In the genomic region with DNA sequence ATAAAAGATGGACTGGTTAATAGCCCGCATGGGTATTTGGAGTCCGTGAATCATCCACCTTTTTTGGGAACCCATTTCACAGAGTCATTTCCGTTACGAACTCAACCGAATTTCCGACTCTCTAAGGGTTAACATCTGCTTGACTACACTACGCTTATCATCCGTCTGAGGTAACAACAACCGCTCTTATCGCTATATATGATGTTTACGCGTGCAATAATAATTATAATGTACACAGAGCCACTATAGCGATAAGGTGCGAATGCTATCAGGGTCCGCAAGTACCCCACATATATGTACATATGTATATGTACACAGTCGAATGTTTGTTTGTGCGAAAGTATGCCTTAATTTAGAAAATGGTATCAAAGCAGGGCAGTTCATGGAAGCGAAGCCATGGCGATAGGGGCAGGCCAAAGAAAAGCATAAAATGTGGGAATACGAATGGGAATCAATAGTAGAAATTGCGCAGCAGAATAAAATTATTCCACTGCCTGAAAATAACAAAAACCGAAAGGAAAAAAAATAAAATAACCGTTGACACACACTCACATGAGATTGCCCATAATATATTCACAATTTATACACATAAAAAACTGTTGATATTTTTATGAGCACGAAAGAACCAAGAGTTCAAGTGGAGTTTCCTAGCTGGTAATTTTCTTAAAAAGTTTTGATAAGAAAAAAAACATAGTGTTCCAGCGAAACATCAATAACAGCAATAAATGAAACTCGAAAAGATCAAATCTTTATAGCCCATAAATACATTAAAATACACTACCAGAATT, we compare ENCODE assay signal across 1 fruit fly cellular context.
TF ChIP-seq lines count a peak whose summit lies in the region.

No protein-coding gene starts in this region.

TF ChIP-seq in whole organism, embryonic, 481 proteins besides CTCF, POLR2A, EP300 and RAD21 (continued from another document and continues in another):
- peak; percentile 74 for TF ChIP-seq da (GFP tag; optimal IDR thresholded peaks at IDR 0.05; lab: Kevin White, UChicago)
- TF ChIP-seq CG4282 (GFP tag; optimal IDR thresholded peaks at IDR 0.05; lab: Kevin White, UChicago), result peak; percentile 73
- peak; percentile 86 for TF ChIP-seq gsb-n (tag; optimal IDR thresholded peaks at IDR 0.05; lab: Kevin White, UChicago)
- peak; percentile 68 for TF ChIP-seq gcm2 (GFP tag; optimal IDR thresholded peaks at IDR 0.05; lab: Kevin White, UChicago)
- 0 out of 3 replicates have a peak, but pooled peaks have one; percentile 7 for TF ChIP-seq CG6175 (GFP tag; IDR thresholded peaks at IDR 0.05; lab: Robert Waterston, UW)
- peak; percentile 38 for TF ChIP-seq jumu (GFP tag; optimal IDR thresholded peaks at IDR 0.05; lab: Kevin White, UChicago)
- TF ChIP-seq Dp (GFP tag; optimal IDR thresholded peaks at IDR 0.05; lab: Kevin White, UChicago), result peak; percentile 1
- TF ChIP-seq CG34376 (GFP tag; optimal IDR thresholded peaks at IDR 0.05; lab: Kevin White, UChicago), result peak; percentile 99
- TF ChIP-seq Neu2 (GFP tag; optimal IDR thresholded peaks at IDR 0.05; lab: Kevin White, UChicago; ENCODE audit: borderline replicate concordance), result no peak
- TF ChIP-seq Dip2 (GFP tag; IDR thresholded peaks at IDR 0.05; lab: Robert Waterston, UW), result no peak
- no peak for TF ChIP-seq CG11504 (tag; optimal IDR thresholded peaks at IDR 0.05; lab: Kevin White, UChicago)
- TF ChIP-seq danr (GFP tag; IDR thresholded peaks at IDR 0.05; lab: Robert Waterston, UW), result peak; percentile 48; the same call in 1 of the 2 replicates
- TF ChIP-seq Hmr (GFP tag; optimal IDR thresholded peaks at IDR 0.05; lab: Kevin White, UChicago), result peak; percentile 94
- peak in 1 of 2 experiments; percentile 53 for TF ChIP-seq Hr78 (GFP tag; optimal IDR thresholded peaks at IDR 0.05; lab: Kevin White, UChicago)
- TF ChIP-seq Camta (GFP tag; optimal IDR thresholded peaks at IDR 0.05; lab: Kevin White, UChicago), result peak; percentile 71
- TF ChIP-seq ftz-f1 (GFP tag; optimal IDR thresholded peaks at IDR 0.05; lab: Kevin White, UChicago), result no peak
- TF ChIP-seq CG8089 (GFP tag; optimal IDR thresholded peaks at IDR 0.05; lab: Kevin White, UChicago), result peak; percentile 83
- peak; percentile 94 for TF ChIP-seq gcm (GFP tag; optimal IDR thresholded peaks at IDR 0.05; lab: Kevin White, UChicago)
- peak; percentile 92 for TF ChIP-seq sens (GFP tag; lab: Kevin White, UChicago)
- peak; percentile 61; the same call in 1 of the 2 replicates for TF ChIP-seq CG1024 (GFP tag; IDR thresholded peaks at IDR 0.05; lab: Robert Waterston, UW)
- no peak for TF ChIP-seq vnd (GFP tag; IDR thresholded peaks at IDR 0.05; lab: Robert Waterston, UW; ENCODE audit: partially characterized antibody)
- no peak for TF ChIP-seq CG1832 (GFP tag; optimal IDR thresholded peaks at IDR 0.05; lab: Kevin White, UChicago)
- TF ChIP-seq crp (GFP tag; optimal IDR thresholded peaks at IDR 0.05; lab: Kevin White, UChicago), result peak in 1 of 2 experiments; percentile 46
- peak; percentile 47 for TF ChIP-seq ind (GFP tag; optimal IDR thresholded peaks at IDR 0.05; lab: Kevin White, UChicago)
- TF ChIP-seq dati (GFP tag; IDR thresholded peaks at IDR 0.05; lab: Robert Waterston, UW), result peak; percentile 57; the same call in 1 of the 2 replicates
- TF ChIP-seq ATbp (GFP tag; optimal IDR thresholded peaks at IDR 0.05; lab: Kevin White, UChicago), result peak; percentile 98
- peak; percentile 73 for TF ChIP-seq scrt (GFP tag; optimal IDR thresholded peaks at IDR 0.05; lab: Kevin White, UChicago)
- TF ChIP-seq unpg (GFP tag; optimal IDR thresholded peaks at IDR 0.05; lab: Kevin White, UChicago), result peak; percentile 83
- TF ChIP-seq h (optimal IDR thresholded peaks at IDR 0.05; lab: Kevin White, UChicago), result no peak
- TF ChIP-seq Drgx (GFP tag; IDR thresholded peaks at IDR 0.05; lab: Robert Waterston, UW), result peak; percentile 76
- TF ChIP-seq MTF-1 (GFP tag; optimal IDR thresholded peaks at IDR 0.05; lab: Kevin White, UChicago; ENCODE audit: borderline replicate concordance), result peak; percentile 97
- no peak for TF ChIP-seq Oaz (GFP tag; IDR thresholded peaks at IDR 0.05; lab: Robert Waterston, UW)
- peak; percentile 8; the same call in 1 of the 3 replicates for TF ChIP-seq CG11093 (GFP tag; IDR thresholded peaks at IDR 0.05; lab: Robert Waterston, UW)
- peak; percentile 63; the same call in 1 of the 3 replicates for TF ChIP-seq z (GFP tag; IDR thresholded peaks at IDR 0.05; lab: Robert Waterston, UW)
- TF ChIP-seq tin (GFP tag; optimal IDR thresholded peaks at IDR 0.05; lab: Kevin White, UChicago), result no peak
- TF ChIP-seq CG13287 (GFP tag; IDR thresholded peaks at IDR 0.05; lab: Robert Waterston, UW; ENCODE audit: partially characterized antibody), result no peak; the same call in 1 of the 2 replicates
- peak; percentile 79 for TF ChIP-seq NfI (GFP tag; optimal IDR thresholded peaks at IDR 0.05; lab: Kevin White, UChicago)
- peak; percentile 36 for TF ChIP-seq pb (GFP tag; optimal IDR thresholded peaks at IDR 0.05; lab: Kevin White, UChicago)
- no peak for TF ChIP-seq gfzf (GFP tag; optimal IDR thresholded peaks at IDR 0.05; lab: Kevin White, UChicago)
- peak; percentile 79 for TF ChIP-seq lbe (GFP tag; optimal IDR thresholded peaks at IDR 0.05; lab: Kevin White, UChicago)
- no peak for TF ChIP-seq sc (optimal IDR thresholded peaks at IDR 0.05; lab: Kevin White, UChicago)
- peak; percentile 84 for TF ChIP-seq sc (GFP tag; optimal IDR thresholded peaks at IDR 0.05; lab: Kevin White, UChicago)
- peak; percentile 87 for TF ChIP-seq CG4854 (GFP tag; optimal IDR thresholded peaks at IDR 0.05; lab: Kevin White, UChicago)
- peak; percentile 27; the same call in 1 of the 2 replicates for TF ChIP-seq ap (GFP tag; IDR thresholded peaks at IDR 0.05; lab: Robert Waterston, UW)
- TF ChIP-seq CG10565 (GFP tag; optimal IDR thresholded peaks at IDR 0.05; lab: Kevin White, UChicago), result no peak
- TF ChIP-seq CG11723 (GFP tag; optimal IDR thresholded peaks at IDR 0.05; lab: Kevin White, UChicago), result peak; percentile 88
- TF ChIP-seq CG31224 (GFP tag; IDR thresholded peaks at IDR 0.05; lab: Robert Waterston, UW), result peak; percentile 64
- peak; percentile 75 for TF ChIP-seq Sox100B (GFP tag; optimal IDR thresholded peaks at IDR 0.05; lab: Kevin White, UChicago)
- no peak for TF ChIP-seq lov (optimal IDR thresholded peaks at IDR 0.05; lab: Kevin White, UChicago)
- peak; percentile 89; the same call in 2 of the 3 replicates for TF ChIP-seq lov (GFP tag; IDR thresholded peaks at IDR 0.05; lab: Robert Waterston, UW)
- TF ChIP-seq Ets65A (GFP tag; lab: Kevin White, UChicago), result peak; percentile 74
- TF ChIP-seq Lhr (GFP tag; optimal IDR thresholded peaks at IDR 0.05; lab: Kevin White, UChicago), result peak; percentile 81
- no peak for TF ChIP-seq CkIIα-i1 (GFP tag; IDR thresholded peaks at IDR 0.05; lab: Robert Waterston, UW)
- peak; percentile 30; the same call in 1 of the 2 replicates for TF ChIP-seq CG11085 (GFP tag; IDR thresholded peaks at IDR 0.05; lab: Robert Waterston, UW)
- peak; percentile 88 for TF ChIP-seq CG15479 (GFP tag; optimal IDR thresholded peaks at IDR 0.05; lab: Kevin White, UChicago)
- TF ChIP-seq CG7987 (GFP tag; optimal IDR thresholded peaks at IDR 0.05; lab: Kevin White, UChicago), result peak; percentile 99
- no peak for TF ChIP-seq pita (GFP tag; optimal IDR thresholded peaks at IDR 0.05; lab: Kevin White, UChicago)
- peak; percentile 73 for TF ChIP-seq CG6683 (GFP tag; optimal IDR thresholded peaks at IDR 0.05; lab: Kevin White, UChicago)
- TF ChIP-seq NC2α (GFP tag; optimal IDR thresholded peaks at IDR 0.05; lab: Kevin White, UChicago), result peak; percentile 89
- peak; percentile 81 for TF ChIP-seq CG15011 (GFP tag; optimal IDR thresholded peaks at IDR 0.05; lab: Kevin White, UChicago)
- TF ChIP-seq nerfin-1 (tag; optimal IDR thresholded peaks at IDR 0.05; lab: Kevin White, UChicago), result peak; percentile 85
- peak; percentile 70 for TF ChIP-seq Nf-YA (GFP tag; IDR thresholded peaks at IDR 0.05; lab: Robert Waterston, UW)
- peak; percentile 59 for TF ChIP-seq D19A (tag; optimal IDR thresholded peaks at IDR 0.05; lab: Kevin White, UChicago)
- TF ChIP-seq row (GFP tag; IDR thresholded peaks at IDR 0.05; lab: Robert Waterston, UW), result no peak; the same call in 2 of the 3 replicates
- peak; percentile 8; the same call in 1 of the 3 replicates for TF ChIP-seq Optix (GFP tag; IDR thresholded peaks at IDR 0.05; lab: Robert Waterston, UW)
- peak; percentile 57 for TF ChIP-seq CG3163 (GFP tag; optimal IDR thresholded peaks at IDR 0.05; lab: Kevin White, UChicago)
- TF ChIP-seq CG9932 (GFP tag; IDR thresholded peaks at IDR 0.05; lab: Robert Waterston, UW), result no peak
- TF ChIP-seq CG11560 (tag; IDR thresholded peaks at IDR 0.05; lab: Robert Waterston, UW), result no peak
- peak; percentile 83 for TF ChIP-seq sob (GFP tag; IDR thresholded peaks at IDR 0.05; lab: Robert Waterston, UW)
- TF ChIP-seq odd (GFP tag; optimal IDR thresholded peaks at IDR 0.05; lab: Kevin White, UChicago), result peak; percentile 94
- no peak for TF ChIP-seq esg (GFP tag; conservative IDR thresholded peaks at IDR 0.05; lab: Robert Waterston, UW)
- TF ChIP-seq NC2β (GFP tag; optimal IDR thresholded peaks at IDR 0.05; lab: Kevin White, UChicago), result peak; percentile 86
- TF ChIP-seq ewg (GFP tag; optimal IDR thresholded peaks at IDR 0.05; lab: Kevin White, UChicago), result peak; percentile 74
- TF ChIP-seq CG3995 (GFP tag; optimal IDR thresholded peaks at IDR 0.05; lab: Kevin White, UChicago), result peak; percentile 29
- TF ChIP-seq Dfd (GFP tag; optimal IDR thresholded peaks at IDR 0.05; lab: Kevin White, UChicago), result no peak
- peak; percentile 66 for TF ChIP-seq Sox102F (GFP tag; optimal IDR thresholded peaks at IDR 0.05; lab: Kevin White, UChicago)
- no peak for TF ChIP-seq CG14667 (GFP tag; IDR thresholded peaks at IDR 0.05; lab: Robert Waterston, UW)
- TF ChIP-seq klu (GFP tag; IDR thresholded peaks at IDR 0.05; lab: Robert Waterston, UW), result peak; percentile 31; the same call in 1 of the 2 replicates
- TF ChIP-seq cg (GFP tag; optimal IDR thresholded peaks at IDR 0.05; lab: Kevin White, UChicago), result peak; percentile 33
- TF ChIP-seq CG3407 (GFP tag; optimal IDR thresholded peaks at IDR 0.05; lab: Kevin White, UChicago), result peak; percentile 93
- TF ChIP-seq otp (GFP tag; IDR thresholded peaks at IDR 0.05; lab: Robert Waterston, UW), result peak; percentile 89
- TF ChIP-seq CG33557 (GFP tag; optimal IDR thresholded peaks at IDR 0.05; lab: Kevin White, UChicago), result peak; percentile 89
- peak; percentile 91 for TF ChIP-seq CG10431 (GFP tag; optimal IDR thresholded peaks at IDR 0.05; lab: Kevin White, UChicago)
- TF ChIP-seq Oli (tag; optimal IDR thresholded peaks at IDR 0.05; lab: Kevin White, UChicago), result no peak
- TF ChIP-seq CG9817 (tag; optimal IDR thresholded peaks at IDR 0.05; lab: Kevin White, UChicago), result peak; percentile 56
- peak; percentile 93 for TF ChIP-seq YL-1 (GFP tag; optimal IDR thresholded peaks at IDR 0.05; lab: Kevin White, UChicago)
- no peak for TF ChIP-seq ro (GFP tag; IDR thresholded peaks at IDR 0.05; lab: Robert Waterston, UW)
- peak in 1 of 2 experiments; percentile 65 for TF ChIP-seq Eip74EF (GFP tag; optimal IDR thresholded peaks at IDR 0.05; lab: Kevin White, UChicago)
- no peak for TF ChIP-seq prd (optimal IDR thresholded peaks at IDR 0.05; lab: Kevin White, UChicago)
- TF ChIP-seq prd (GFP tag; IDR thresholded peaks at IDR 0.05; lab: Robert Waterston, UW), result peak; percentile 51; the same call in 2 of the 3 replicates
- no peak for TF ChIP-seq CG30431 (GFP tag; optimal IDR thresholded peaks at IDR 0.05; lab: Kevin White, UChicago)
- peak; percentile 86 for TF ChIP-seq fd102C (GFP tag; optimal IDR thresholded peaks at IDR 0.05; lab: Kevin White, UChicago)
- peak; percentile 85 for TF ChIP-seq Hand (GFP tag; optimal IDR thresholded peaks at IDR 0.05; lab: Kevin White, UChicago)
- peak; percentile 84 for TF ChIP-seq gce (GFP tag; IDR thresholded peaks at IDR 0.05; lab: Robert Waterston, UW)
- TF ChIP-seq vvl (GFP tag; IDR thresholded peaks at IDR 0.05; lab: Robert Waterston, UW), result peak; percentile 46
- peak; percentile 60 for TF ChIP-seq CG32772 (GFP tag; IDR thresholded peaks at IDR 0.05; lab: Robert Waterston, UW)
- peak; percentile 46 for TF ChIP-seq zf30C (GFP tag; optimal IDR thresholded peaks at IDR 0.05; lab: Kevin White, UChicago)
- TF ChIP-seq CG3726 (GFP tag; IDR thresholded peaks at IDR 0.05; lab: Robert Waterston, UW), result peak; percentile 31; the same call in 1 of the 3 replicates
- TF ChIP-seq ERR (GFP tag; optimal IDR thresholded peaks at IDR 0.05; lab: Kevin White, UChicago), result peak; percentile 75
- no peak for TF ChIP-seq yki (optimal IDR thresholded peaks at IDR 0.05; lab: Kevin White, UChicago)
- TF ChIP-seq lmd (GFP tag; IDR thresholded peaks at IDR 0.05; lab: Robert Waterston, UW), result peak; percentile 64; the same call in 1 of the 2 replicates
- peak; percentile 84 for TF ChIP-seq CG6765 (GFP tag; optimal IDR thresholded peaks at IDR 0.05; lab: Kevin White, UChicago)
- TF ChIP-seq CG17612 (GFP tag; IDR thresholded peaks at IDR 0.05; lab: Robert Waterston, UW), result no peak; the same call in 1 of the 2 replicates
- no peak for TF ChIP-seq Sin3A (optimal IDR thresholded peaks at IDR 0.05; lab: Kevin White, UChicago)
- peak; percentile 59; the same call in 1 of the 2 replicates for TF ChIP-seq aop (GFP tag; IDR thresholded peaks at IDR 0.05; lab: Robert Waterston, UW)
- TF ChIP-seq bowl (GFP tag; IDR thresholded peaks at IDR 0.05; lab: Robert Waterston, UW), result peak; percentile 67
- TF ChIP-seq HmgZ (tag; optimal IDR thresholded peaks at IDR 0.05; lab: Kevin White, UChicago), result peak; percentile 97
- no peak for TF ChIP-seq CG4404 (GFP tag; IDR thresholded peaks at IDR 0.05; lab: Robert Waterston, UW)
- TF ChIP-seq CG4730 (GFP tag; IDR thresholded peaks at IDR 0.05; lab: Robert Waterston, UW), result peak; percentile 19; the same call in 1 of the 2 replicates
- no peak for TF ChIP-seq br (optimal IDR thresholded peaks at IDR 0.05; lab: Kevin White, UChicago)
- TF ChIP-seq grn (GFP tag; optimal IDR thresholded peaks at IDR 0.05; lab: Kevin White, UChicago), result peak; percentile 98
- TF ChIP-seq CG12071 (GFP tag; optimal IDR thresholded peaks at IDR 0.05; lab: Kevin White, UChicago), result peak; percentile 98
- TF ChIP-seq stc (GFP tag; IDR thresholded peaks at IDR 0.05; lab: Robert Waterston, UW), result peak; percentile 64
- peak; percentile 77 for TF ChIP-seq ems (GFP tag; optimal IDR thresholded peaks at IDR 0.05; lab: Kevin White, UChicago)
- TF ChIP-seq Mad (GFP tag; optimal IDR thresholded peaks at IDR 0.05; lab: Kevin White, UChicago), result peak; percentile 76
- TF ChIP-seq CG7928 (GFP tag; optimal IDR thresholded peaks at IDR 0.05; lab: Kevin White, UChicago), result peak; percentile 48
- peak; percentile 47 for TF ChIP-seq maf-S (GFP tag; optimal IDR thresholded peaks at IDR 0.05; lab: Kevin White, UChicago)
- no peak for TF ChIP-seq mld (GFP tag; IDR thresholded peaks at IDR 0.05; lab: Robert Waterston, UW; ENCODE audit: partially characterized antibody)
- TF ChIP-seq CG2120 (GFP tag; optimal IDR thresholded peaks at IDR 0.05; lab: Kevin White, UChicago), result peak; percentile 64
